Worm (Caenorhabditis elegans) whole organism, L2 larva: Measurements from ENCODE around the gene aars-1.

ENCODE experiments used
- ceh-82 ChIP-seq: fragments of 150-350 bp; optimal IDR thresholded peaks from 2 replicates; lab custom pipeline; 2014; ENCODE audit warnings: missing biosample characterization, missing genetic modification characterization
- mab-5 ChIP-seq: fragments of 150-350 bp; optimal IDR thresholded peaks from 2 replicates; lab custom pipeline; 2014; ENCODE audit warnings: missing biosample characterization, missing genetic modification characterization
- nhr-12 ChIP-seq: fragments of 150-350 bp; optimal IDR thresholded peaks from 2 replicates; lab custom pipeline; 2014; ENCODE audit warnings: missing biosample characterization, missing genetic modification characterization
- nhr-25 ChIP-seq: fragments of 150-350 bp; sonication (generic microtip); optimal IDR thresholded peaks from 3 replicates; lab custom pipeline; 2014; ENCODE audit warnings: missing biosample characterization, missing genetic modification characterization
- nhr-6 ChIP-seq: fragments of 150-350 bp; optimal IDR thresholded peaks from 2 replicates; lab custom pipeline; 2014; ENCODE audit warnings: missing biosample characterization, missing genetic modification characterization
- sma-3 ChIP-seq: sonication (generic microtip); optimal IDR thresholded peaks from 2 replicates; lab custom pipeline; 2016; ENCODE audit warnings: missing genetic modification reagents, missing genetic modification characterization, missing compliant biosample characterization
- ztf-11 ChIP-seq: sonication (generic microtip); optimal IDR thresholded peaks from 2 replicates; lab custom pipeline; 2017; ENCODE audit warnings: missing biosample characterization, missing genetic modification characterization
- ztf-4 ChIP-seq: fragments of 150-350 bp; optimal IDR thresholded peaks from 2 replicates; lab custom pipeline; 2014; ENCODE audit warnings: missing biosample characterization, missing genetic modification characterization

ce11 chrII:11492843-11493242, 28.5 kb upstream of the aars-1 start, which contains the start of gene hacl-1:
- TF ChIP-seq nhr-6 (tag; lab: Kevin White, UChicago) (no peak), sma-3 (peak; percentile 63), nhr-12 (tag; lab: Kevin White, UChicago) (no peak), mab-5 (tag; lab: Kevin White, UChicago) (no peak), ztf-11 (no peak), nhr-25 (tag; lab: Kevin White, UChicago) (peak; percentile 71), ztf-4 (tag; lab: Kevin White, UChicago) (peak; percentile 7), ceh-82 (tag; lab: Kevin White, UChicago) (no peak)
